Worm (Caenorhabditis elegans): ENCODE measurements around the gene jmjd-4.

Gene jmjd-4

DNA sequence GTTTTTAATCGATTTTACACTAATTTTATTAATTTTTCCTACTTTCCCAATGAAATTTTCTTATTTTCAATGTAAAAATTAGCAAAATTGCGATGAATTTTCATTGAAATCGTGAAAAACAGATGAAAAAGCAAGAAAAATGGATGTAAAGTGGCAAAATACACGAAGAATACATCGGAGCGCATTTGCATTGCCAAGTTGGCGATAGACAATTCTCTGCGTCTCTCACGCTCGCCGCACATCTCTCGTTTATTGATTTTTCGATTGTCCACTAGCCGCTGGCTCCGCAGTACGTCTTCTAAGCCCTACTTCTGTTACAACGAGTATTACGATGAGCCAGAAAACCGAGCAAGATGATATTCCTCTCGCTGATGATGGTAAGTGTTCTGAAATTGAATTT, 15.1 kb downstream of the jmjd-4 start, which contains the start of gene unc-69 (continued):
- TF ChIP-seq mbf-1 (tag; optimal IDR thresholded peaks at IDR 0.05) (no peak), R02D3.7 (tag; optimal IDR thresholded peaks at IDR 0.05) (no peak), F13H6.1 (tag; optimal IDR thresholded peaks at IDR 0.05) (peak; percentile 35), nhr-6 (tag; optimal IDR thresholded peaks at IDR 0.05) (no peak), peb-1 (tag; optimal IDR thresholded peaks at IDR 0.05) (no peak), ZK546.5 (tag; optimal IDR thresholded peaks at IDR 0.05) (no peak), snpc-4 (tag; optimal IDR thresholded peaks at IDR 0.05) (no peak), skn-1 (tag; optimal IDR thresholded peaks at IDR 0.05) (no peak)

DNA sequence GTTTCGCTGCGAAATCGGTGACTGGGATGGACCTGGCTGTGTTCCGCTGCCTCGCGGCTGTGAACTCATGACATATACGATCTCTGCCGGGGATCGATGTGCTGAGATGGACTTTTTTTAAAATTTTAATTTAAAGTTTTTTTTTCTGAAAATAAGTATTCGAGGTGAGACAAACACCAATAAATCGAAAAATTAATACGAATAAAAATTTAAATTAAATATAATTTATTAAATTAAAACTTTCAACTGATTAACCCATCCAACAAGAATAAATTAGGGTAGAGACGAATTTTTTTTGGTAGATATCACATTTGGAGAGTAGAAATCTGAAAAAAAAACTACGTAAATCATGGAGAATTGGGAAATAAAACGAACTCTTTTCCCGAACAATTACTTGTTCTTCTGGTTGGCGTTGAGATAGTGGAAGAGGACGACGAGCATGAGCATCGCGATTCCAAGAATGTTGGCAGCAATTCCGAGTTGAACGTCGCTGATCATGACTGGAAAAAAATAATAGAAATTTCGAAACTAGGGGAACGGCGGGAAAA, 15.7 kb downstream of the jmjd-4 start, which contains the start of the genes unc-50 and ostf-4:
TSS of gene unc-50 (minus strand) at position 101 of the 548 bp plus-strand sequence.
TSS of gene ostf-4 (minus strand) at position 498 of the 548 bp plus-strand sequence.
- no peak for TF ChIP-seq gmeb-1 (tag; optimal IDR thresholded peaks at IDR 0.05)
- no peak for TF ChIP-seq mbf-1 (tag; optimal IDR thresholded peaks at IDR 0.05)
- TF ChIP-seq R02D3.7 (tag; optimal IDR thresholded peaks at IDR 0.05) = no peak
- no peak for TF ChIP-seq lsy-2 (tag; optimal IDR thresholded peaks at IDR 0.05)
- no peak for TF ChIP-seq dmd-4 (tag; optimal IDR thresholded peaks at IDR 0.05)
- TF ChIP-seq nhr-21 (tag; optimal IDR thresholded peaks at IDR 0.05) = no peak
- no peak for TF ChIP-seq nhr-25 (tag; optimal IDR thresholded peaks at IDR 0.05)
- TF ChIP-seq sma-9 (GFP tag; optimal IDR thresholded peaks at IDR 0.05) = no peak
- TF ChIP-seq sma-9 (tag; optimal IDR thresholded peaks at IDR 0.05) = no peak
- no peak for TF ChIP-seq nhr-6 (tag; optimal IDR thresholded peaks at IDR 0.05)
- no peak for TF ChIP-seq lin-13 (GFP tag; optimal IDR thresholded peaks at IDR 0.05)
- TF ChIP-seq ceh-16 (tag; optimal IDR thresholded peaks at IDR 0.05) = no peak
- TF ChIP-seq ztf-4 (tag; optimal IDR thresholded peaks at IDR 0.05) = no peak

DNA sequence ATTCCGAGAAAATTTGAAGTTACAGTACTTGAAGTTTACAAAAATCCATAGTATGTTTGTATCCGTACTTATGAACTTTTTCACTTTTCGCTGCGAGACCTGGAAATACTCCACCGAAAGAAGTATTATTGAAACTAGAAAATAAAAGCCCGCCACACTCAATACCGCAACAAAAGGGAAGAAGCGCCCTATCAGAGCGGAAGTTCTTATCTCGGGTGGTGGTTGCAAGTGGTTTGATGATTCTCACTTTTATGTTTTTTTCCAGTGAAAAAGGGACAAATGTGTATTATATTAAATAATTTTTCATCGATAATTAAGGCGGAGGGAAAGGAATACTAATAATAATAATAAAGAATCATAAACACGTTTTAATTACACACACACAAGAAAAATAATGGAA, 19.6 kb downstream of the jmjd-4 start:
- peak; percentile 75 for TF ChIP-seq fos-1 (tag; optimal IDR thresholded peaks at IDR 0.05)
- TF ChIP-seq Y55F3AM.14 (GFP tag; optimal IDR thresholded peaks at IDR 0.05) = no peak

ce11 chrIII:10311016-10311415, 22.8 kb downstream of the jmjd-4 start, which contains the start of gene T07A5.7:
Gene T07A5.7, minus strand, starts transcription at chrIII:10311116.
- TF ChIP-seq ztf-4 (tag; optimal IDR thresholded peaks at IDR 0.05) (no peak), crh-2 (tag; optimal IDR thresholded peaks at IDR 0.05) (no peak), nhr-21 (tag; optimal IDR thresholded peaks at IDR 0.05) (no peak), ZK546.5 (tag; optimal IDR thresholded peaks at IDR 0.05) (no peak), mdl-1 (tag; optimal IDR thresholded peaks at IDR 0.05) (no peak), lsy-2 (tag; optimal IDR thresholded peaks at IDR 0.05) (no peak), sma-3 (GFP tag; optimal IDR thresholded peaks at IDR 0.05) (no peak), lin-13 (GFP tag; optimal IDR thresholded peaks at IDR 0.05) (no peak), mab-5 (tag; optimal IDR thresholded peaks at IDR 0.05) (no peak), elt-3 (tag; optimal IDR thresholded peaks at IDR 0.05) (no peak), fos-1 (tag; optimal IDR thresholded peaks at IDR 0.05) (no peak), nhr-77 (tag; optimal IDR thresholded peaks at IDR 0.05) (no peak), zag-1 (tag; optimal IDR thresholded peaks at IDR 0.05) (no peak)

DNA sequence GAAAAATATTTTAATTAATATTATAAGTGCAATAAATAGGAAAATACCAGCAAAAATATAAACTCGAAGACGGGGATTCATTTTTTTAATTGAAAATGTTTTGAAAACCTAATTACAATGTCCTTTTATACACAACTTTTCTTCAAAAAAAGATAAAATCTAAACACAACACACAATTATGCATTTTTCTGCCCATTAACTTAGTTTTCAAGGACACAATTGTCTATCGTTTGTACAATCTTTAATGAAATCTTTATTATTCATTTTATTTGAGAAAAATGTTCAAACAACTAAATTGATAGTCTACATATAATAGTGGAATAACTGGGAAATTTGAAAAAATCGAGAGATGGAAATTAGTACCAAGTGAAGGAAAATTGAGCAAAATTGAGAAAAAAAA, 27.8 kb downstream of the jmjd-4 start, which contains the start of gene T07A5.1:
TSS of gene T07A5.1 (minus strand) at position 149 of the 400 bp plus-strand sequence.
- TF ChIP-seq ZK546.5 (tag; optimal IDR thresholded peaks at IDR 0.05) = no peak
- no peak for TF ChIP-seq gmeb-1 (tag; optimal IDR thresholded peaks at IDR 0.05)
- TF ChIP-seq lsy-2 (tag; optimal IDR thresholded peaks at IDR 0.05) = no peak
- no peak for TF ChIP-seq elt-3 (tag; optimal IDR thresholded peaks at IDR 0.05)
- TF ChIP-seq ceh-16 (tag; optimal IDR thresholded peaks at IDR 0.05) = peak; percentile 90

- peak; percentile 94 for TF ChIP-seq fos-1 (tag; optimal IDR thresholded peaks at IDR 0.05)
- no peak for TF ChIP-seq zag-1 (tag; optimal IDR thresholded peaks at IDR 0.05)
These were observed 28.5 kb downstream of the jmjd-4 start for ce11 chrIII:10305295-10305694.

ce11 chrIII:10300078-10300477, 33.7 kb downstream of the jmjd-4 start, which contains the start of gene vglu-3:
Gene vglu-3, plus strand, starts transcription at chrIII:10300378.
- TF ChIP-seq Y55F3AM.14 (GFP tag; optimal IDR thresholded peaks at IDR 0.05) (no peak), lin-39 (tag; optimal IDR thresholded peaks at IDR 0.05) (no peak), blmp-1 (tag; optimal IDR thresholded peaks at IDR 0.05; ENCODE audit: insufficient read depth) (no peak), R02D3.7 (tag; optimal IDR thresholded peaks at IDR 0.05) (no peak), ztf-1 (GFP tag; conservative IDR thresholded peaks at IDR 0.05) (no peak), nhr-10 (tag; optimal IDR thresholded peaks at IDR 0.05) (no peak), nhr-11 (tag; optimal IDR thresholded peaks at IDR 0.05) (no peak), ZK546.5 (tag; optimal IDR thresholded peaks at IDR 0.05) (no peak), unc-55 (GFP tag; optimal IDR thresholded peaks at IDR 0.05) (no peak), elt-3 (tag; optimal IDR thresholded peaks at IDR 0.05) (no peak), unc-62 (GFP tag; optimal IDR thresholded peaks at IDR 0.05) (no peak), nhr-77 (tag; optimal IDR thresholded peaks at IDR 0.05) (no peak), nhr-12 (tag; optimal IDR thresholded peaks at IDR 0.05) (no peak), ceh-82 (tag; optimal IDR thresholded peaks at IDR 0.05) (no peak), mbf-1 (tag; optimal IDR thresholded peaks at IDR 0.05) (no peak), gmeb-1 (tag; optimal IDR thresholded peaks at IDR 0.05) (no peak), skn-1 (tag; optimal IDR thresholded peaks at IDR 0.05) (no peak), snpc-4 (tag; optimal IDR thresholded peaks at IDR 0.05) (no peak), nhr-21 (tag; optimal IDR thresholded peaks at IDR 0.05) (no peak)
